Fruit fly (Drosophila melanogaster): ENCODE results near the gene AsnRS.
A peak's percentile ranks its signal among the peaks of the same experiment; 100 is the strongest.

AsnRS gene

dm6 chr2L:19141435-19142126, 9.8 kb upstream of the AsnRS start (continued):
- TF ChIP-seq svp (GFP tag) (peak; percentile 96), CG4318 (GFP tag; optimal IDR thresholded peaks at IDR 0.05) (peak; percentile 90), Sox102F (GFP tag; optimal IDR thresholded peaks at IDR 0.05) (peak; percentile 92), Met (GFP tag; optimal IDR thresholded peaks at IDR 0.05) (peak; percentile 93), Ets96B (tag; optimal IDR thresholded peaks at IDR 0.05) (peak; percentile 57), CG7368 (GFP tag; optimal IDR thresholded peaks at IDR 0.05) (peak; percentile 55), fkh (GFP tag; optimal IDR thresholded peaks at IDR 0.05) (no peak), Eip75B (GFP tag; optimal IDR thresholded peaks at IDR 0.05) (peak; percentile 80), topi (GFP tag; optimal IDR thresholded peaks at IDR 0.05) (peak; percentile 94), CG3032 (tag; optimal IDR thresholded peaks at IDR 0.05) (peak; percentile 76), fd85E (GFP tag; optimal IDR thresholded peaks at IDR 0.05) (peak; percentile 32), CG8632 (GFP tag; optimal IDR thresholded peaks at IDR 0.05) (peak; percentile 81), lz (GFP tag; optimal IDR thresholded peaks at IDR 0.05) (peak; percentile 92), vri (GFP tag; optimal IDR thresholded peaks at IDR 0.05) (peak; percentile 84), Hr39 (GFP tag; optimal IDR thresholded peaks at IDR 0.05) (peak; percentile 94), Eip93F (GFP tag; optimal IDR thresholded peaks at IDR 0.05) (peak; percentile 78), pdm3 (GFP tag; optimal IDR thresholded peaks at IDR 0.05) (peak; percentile 86), eg (GFP tag; IDR thresholded peaks at IDR 0.05) (peak; percentile 78), CG6808 (GFP tag; optimal IDR thresholded peaks at IDR 0.05) (peak; percentile 77), CG11902 (GFP tag; optimal IDR thresholded peaks at IDR 0.05) (peak; percentile 55), Blimp-1 (GFP tag; optimal IDR thresholded peaks at IDR 0.05) (peak; percentile 78), dsx (GFP tag; optimal IDR thresholded peaks at IDR 0.05; ENCODE audit: poor library complexity, severe bottlenecking) (peak; percentile 36), cyc (GFP tag; optimal IDR thresholded peaks at IDR 0.05) (peak; percentile 91), Hr38 (GFP tag; optimal IDR thresholded peaks at IDR 0.05) (no peak), CG16779 (tag; optimal IDR thresholded peaks at IDR 0.05) (peak; percentile 63), Ets21C (GFP tag; optimal IDR thresholded peaks at IDR 0.05) (peak; percentile 89), spab (GFP tag; optimal IDR thresholded peaks at IDR 0.05) (peak; percentile 67), CG15336 (GFP tag; IDR thresholded peaks at IDR 0.05) (peak; percentile 79), CG11294 (GFP tag; IDR thresholded peaks at IDR 0.05) (peak; percentile 39; the same call in 1 of the 2 replicates), Smox (GFP tag; optimal IDR thresholded peaks at IDR 0.05) (peak; percentile 91), CG31627 (GFP tag; optimal IDR thresholded peaks at IDR 0.05) (peak; percentile 92), dac (GFP tag; optimal IDR thresholded peaks at IDR 0.05) (peak; percentile 75), CG11762 (GFP tag; optimal IDR thresholded peaks at IDR 0.05; ENCODE audit: insufficient read depth) (peak; percentile 73), CG6163 (GFP tag; IDR thresholded peaks at IDR 0.05) (peak; percentile 59), Eip78C (GFP tag) (peak; percentile 97), fd59A (GFP tag; optimal IDR thresholded peaks at IDR 0.05) (peak; percentile 73), CG6276 (GFP tag; optimal IDR thresholded peaks at IDR 0.05) (peak; percentile 91), ss (GFP tag; optimal IDR thresholded peaks at IDR 0.05) (peak; percentile 17 to 54)

dm6 chr2L:19140984-19141262, 9.2 kb upstream of the AsnRS start:
- TF ChIP-seq Sox14 (GFP tag; optimal IDR thresholded peaks at IDR 0.05), result peak; percentile 60
- peak; percentile 49 for TF ChIP-seq CG31627 (GFP tag; optimal IDR thresholded peaks at IDR 0.05)
- TF ChIP-seq fd85E (GFP tag; optimal IDR thresholded peaks at IDR 0.05), result no peak
- TF ChIP-seq CG10669 (GFP tag; optimal IDR thresholded peaks at IDR 0.05), result no peak
- peak; percentile 30 for TF ChIP-seq achi (GFP tag; optimal IDR thresholded peaks at IDR 0.05)
- TF ChIP-seq CG4318 (GFP tag; optimal IDR thresholded peaks at IDR 0.05), result peak; percentile 1
- TF ChIP-seq CG6808 (GFP tag; optimal IDR thresholded peaks at IDR 0.05), result no peak
- TF ChIP-seq Eip78C (GFP tag), result peak; percentile 71
- no peak for TF ChIP-seq CG1621 (tag; optimal IDR thresholded peaks at IDR 0.05)
- no peak for TF ChIP-seq Lpt (GFP tag; optimal IDR thresholded peaks at IDR 0.05)
- TF ChIP-seq CG3032 (tag; optimal IDR thresholded peaks at IDR 0.05), result no peak
- TF ChIP-seq svp (GFP tag), result peak; percentile 70
- no peak for TF ChIP-seq Hr38 (GFP tag; optimal IDR thresholded peaks at IDR 0.05)
- TF ChIP-seq eg (GFP tag; IDR thresholded peaks at IDR 0.05), result peak; percentile 45; the same call in 2 of the 3 replicates
- TF ChIP-seq Hr4 (GFP tag; optimal IDR thresholded peaks at IDR 0.05), result peak; percentile 54
- no peak for TF ChIP-seq net (GFP tag; optimal IDR thresholded peaks at IDR 0.05)
- TF ChIP-seq salr (GFP tag; optimal IDR thresholded peaks at IDR 0.05), result no peak
- peak; percentile 44 for TF ChIP-seq pdm3 (GFP tag; optimal IDR thresholded peaks at IDR 0.05)
- peak; percentile 7 for TF ChIP-seq fd59A (GFP tag; optimal IDR thresholded peaks at IDR 0.05)
- TF ChIP-seq spab (GFP tag; optimal IDR thresholded peaks at IDR 0.05), result no peak
- TF ChIP-seq dac (GFP tag; optimal IDR thresholded peaks at IDR 0.05), result no peak
- TF ChIP-seq CG8632 (GFP tag; optimal IDR thresholded peaks at IDR 0.05), result no peak
- no peak for TF ChIP-seq fkh (GFP tag; optimal IDR thresholded peaks at IDR 0.05)
- peak; percentile 42 for TF ChIP-seq Ets21C (GFP tag; optimal IDR thresholded peaks at IDR 0.05)
- TF ChIP-seq CG7368 (GFP tag; optimal IDR thresholded peaks at IDR 0.05), result no peak
- TF ChIP-seq Ets96B (tag; optimal IDR thresholded peaks at IDR 0.05), result no peak
- no peak for TF ChIP-seq Eip93F (GFP tag; optimal IDR thresholded peaks at IDR 0.05)
- TF ChIP-seq CG32006 (GFP tag; optimal IDR thresholded peaks at IDR 0.05), result peak; percentile 66
- no peak for TF ChIP-seq Blimp-1 (GFP tag; optimal IDR thresholded peaks at IDR 0.05)

Measured in whole organism, prepupa.